Worm (Caenorhabditis elegans): Measurements from ENCODE around the gene srh-61.

DNA sequence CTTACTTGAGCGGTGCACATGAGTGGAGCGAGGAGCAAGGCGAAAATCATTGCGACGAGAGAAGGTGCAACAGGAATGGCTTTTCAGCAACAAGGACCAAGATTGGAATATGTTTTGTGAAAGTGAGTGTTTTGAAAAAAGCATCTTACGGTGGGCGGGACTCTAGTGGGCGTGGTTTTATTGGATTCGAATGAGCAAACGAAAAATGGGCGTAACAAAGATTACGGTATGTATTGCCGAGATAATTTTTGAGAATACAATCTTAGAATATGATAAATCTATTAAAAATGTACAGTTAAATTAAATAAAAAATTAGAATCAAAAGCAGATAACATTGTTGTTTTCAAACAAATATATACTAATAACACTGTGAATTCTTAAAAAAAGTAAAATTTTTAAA, 44.0 kb upstream of the srh-61 start, which contains the start of gene F49C5.12:
- TF ChIP-seq nhr-76 (tag; optimal IDR thresholded peaks at IDR 0.05) (no peak), lin-13 (GFP tag; optimal IDR thresholded peaks at IDR 0.05) (no peak), mdl-1 (tag; optimal IDR thresholded peaks at IDR 0.05) (no peak), nhr-77 (tag; optimal IDR thresholded peaks at IDR 0.05) (no peak), rbr-2 (tag; optimal IDR thresholded peaks at IDR 0.05) (no peak), ctbp-1 (GFP tag; IDR thresholded peaks at IDR 0.05) (no peak), unc-130 (GFP tag; optimal IDR thresholded peaks at IDR 0.05) (no peak), ama-1 (optimal IDR thresholded peaks at IDR 0.05) (no peak), nhr-6 (tag; optimal IDR thresholded peaks at IDR 0.05) (no peak), tag-97 (GFP tag; IDR thresholded peaks at IDR 0.05) (no peak), ceh-28 (tag; optimal IDR thresholded peaks at IDR 0.05) (no peak), F49E8.2 (tag; optimal IDR thresholded peaks at IDR 0.05; ENCODE audit: borderline replicate concordance) (no peak), ztf-11 (tag; optimal IDR thresholded peaks at IDR 0.05) (no peak)

All from whole organism, L4 larva.